Worm (Caenorhabditis elegans) whole organism, midembryonic: Measurements from ENCODE around the gene fkh-3.

Source experiments
- T22C8.4 ChIP-seq: fragments of 200-800 bp; sonication (Bioruptor generic); IDR thresholded peaks from 2 replicates; pipeline ENCODE4 v1.3.6; 2022; ENCODE audit warnings: missing genetic modification characterization, missing compliant biosample characterization
- cog-1 ChIP-seq: sonication (generic microtip); optimal IDR thresholded peaks from 2 replicates; lab custom pipeline; 2016; ENCODE audit warnings: missing genetic modification characterization, missing compliant biosample characterization
- flt-1 ChIP-seq: fragments of 200-800 bp; sonication (Bioruptor generic); IDR thresholded peaks from 2 replicates; pipeline ENCODE4 v1.3.6; 2022; ENCODE audit warnings: missing genetic modification characterization, missing compliant biosample characterization
- klf-2 ChIP-seq: fragments of 200-800 bp; sonication (Bioruptor generic); conservative IDR thresholded peaks from 2 replicates; pipeline ENCODE4 v1.3.6; 2022; ENCODE audit warnings: missing genetic modification reagents, missing genetic modification characterization, missing compliant biosample characterization
- med-1 ChIP-seq: sonication (generic microtip); optimal IDR thresholded peaks from 2 replicates; lab custom pipeline; 2017; ENCODE audit warnings: missing genetic modification characterization, mild to moderate bottlenecking, missing compliant biosample characterization, antibody characterized with exemption, missing genetic modification reagents; ENCODE audit not compliant: insufficient read depth
- ref-1 ChIP-seq: fragments of 200-800 bp; sonication (Bioruptor generic); conservative IDR thresholded peaks from 2 replicates; pipeline ENCODE4 v1.3.6; 2022; ENCODE audit warnings: missing genetic modification reagents, missing genetic modification characterization, missing compliant biosample characterization
- tab-1 ChIP-seq: fragments of 200-800 bp; sonication (Bioruptor generic); IDR thresholded peaks from 2 replicates; pipeline ENCODE4 v1.3.6; 2022; ENCODE audit warnings: missing genetic modification characterization, missing compliant biosample characterization
- ztf-23 ChIP-seq: fragments of 200-800 bp; sonication (Bioruptor generic); IDR thresholded peaks from 2 replicates; pipeline ENCODE4 v1.3.6; 2022; ENCODE audit warnings: missing genetic modification reagents, missing genetic modification characterization, missing compliant biosample characterization
- ztf-29 ChIP-seq: fragments of 200-800 bp; sonication (Bioruptor generic); IDR thresholded peaks from 2 replicates; pipeline ENCODE4 v1.3.6; 2022; ENCODE audit warnings: missing genetic modification reagents, missing genetic modification characterization, missing compliant biosample characterization

Gene fkh-3

ce11 chrX:13423340-13423739 is at the start of gene fkh-3:
Gene fkh-3, minus strand, starts transcription at chrX:13423440.
- no peak for TF ChIP-seq klf-2
- TF ChIP-seq T22C8.4 (GFP tag; lab: Robert Waterston, UW) = no peak
- TF ChIP-seq flt-1 = no peak
- no peak for TF ChIP-seq ref-1 (GFP tag; lab: Robert Waterston, UW)
- TF ChIP-seq ztf-29 (GFP tag; lab: Robert Waterston, UW) = no peak
- TF ChIP-seq ztf-23 = no peak
- TF ChIP-seq cog-1 (tag; lab: Kevin White, UChicago) = no peak
- TF ChIP-seq tab-1 (GFP tag; lab: Robert Waterston, UW) = no peak
- TF ChIP-seq med-1 (GFP tag; lab: Kevin White, UChicago) = no peak

- TF ChIP-seq tab-1 (GFP tag; lab: Robert Waterston, UW) (no peak), ztf-23 (no peak), med-1 (GFP tag; lab: Kevin White, UChicago) (no peak), klf-2 (no peak), ztf-29 (GFP tag; lab: Robert Waterston, UW) (no peak), cog-1 (tag; lab: Kevin White, UChicago) (no peak), ref-1 (GFP tag; lab: Robert Waterston, UW) (no peak), flt-1 (no peak), T22C8.4 (GFP tag; lab: Robert Waterston, UW) (no peak)
Measured at ce11 chrX:13471855-13472254, 48.6 kb upstream of the fkh-3 start, which contains the start of gene tre-4. Gene tre-4, plus strand, starts transcription at chrX:13472155.

- TF ChIP-seq cog-1 (tag; lab: Kevin White, UChicago) (no peak), tab-1 (GFP tag; lab: Robert Waterston, UW) (no peak), klf-2 (no peak), ztf-29 (GFP tag; lab: Robert Waterston, UW) (no peak), med-1 (GFP tag; lab: Kevin White, UChicago) (no peak), ref-1 (GFP tag; lab: Robert Waterston, UW) (no peak), T22C8.4 (GFP tag; lab: Robert Waterston, UW) (no peak), ztf-23 (no peak), flt-1 (no peak)
Measured at ce11 chrX:13469907-13470647, 46.8 kb upstream of the fkh-3 start.

ce11 chrX:13469047-13469633 is 45.9 kb upstream of the fkh-3 start, which contains the start of gene col-184:
Gene col-184, plus strand, starts transcription at chrX:13469455.
- TF ChIP-seq tab-1 (GFP tag; lab: Robert Waterston, UW) (no peak), klf-2 (no peak), flt-1 (no peak), ref-1 (GFP tag; lab: Robert Waterston, UW) (no peak), med-1 (GFP tag; lab: Kevin White, UChicago) (no peak), ztf-29 (GFP tag; lab: Robert Waterston, UW) (no peak), cog-1 (tag; lab: Kevin White, UChicago) (no peak), ztf-23 (no peak), T22C8.4 (GFP tag; lab: Robert Waterston, UW) (no peak)

- TF ChIP-seq ref-1 (GFP tag; lab: Robert Waterston, UW) (no peak), ztf-29 (GFP tag; lab: Robert Waterston, UW) (no peak), tab-1 (GFP tag; lab: Robert Waterston, UW) (no peak)
Measured at ce11 chrX:13466926-13467866, 44.0 kb upstream of the fkh-3 start, which contains the start of gene col-183. Gene col-183, minus strand, starts transcription at chrX:13467764.

ce11 chrX:13463793-13464192 is 40.6 kb upstream of the fkh-3 start, which contains the start of gene F02D10.2:
Gene F02D10.2, minus strand, starts transcription at chrX:13463893.
- no peak for TF ChIP-seq ztf-29 (GFP tag; lab: Robert Waterston, UW)
- TF ChIP-seq T22C8.4 (GFP tag; lab: Robert Waterston, UW) = no peak
- no peak for TF ChIP-seq flt-1
- TF ChIP-seq med-1 (GFP tag; lab: Kevin White, UChicago) = no peak
- no peak for TF ChIP-seq ztf-23
- no peak for TF ChIP-seq ref-1 (GFP tag; lab: Robert Waterston, UW)
- no peak for TF ChIP-seq klf-2
- no peak for TF ChIP-seq tab-1 (GFP tag; lab: Robert Waterston, UW)
- TF ChIP-seq cog-1 (tag; lab: Kevin White, UChicago) = no peak

- TF ChIP-seq ztf-23 = no peak
- no peak for TF ChIP-seq tab-1 (GFP tag; lab: Robert Waterston, UW)
- TF ChIP-seq cog-1 (tag; lab: Kevin White, UChicago) = no peak
- TF ChIP-seq med-1 (GFP tag; lab: Kevin White, UChicago) = no peak
- TF ChIP-seq ztf-29 (GFP tag; lab: Robert Waterston, UW) = no peak
- no peak for TF ChIP-seq ref-1 (GFP tag; lab: Robert Waterston, UW)
- TF ChIP-seq T22C8.4 (GFP tag; lab: Robert Waterston, UW) = no peak
- no peak for TF ChIP-seq flt-1
- TF ChIP-seq klf-2 = no peak
Measured at ce11 chrX:13462519-13462918, 39.3 kb upstream of the fkh-3 start, which contains the start of gene F02D10.3. Gene F02D10.3, minus strand, starts transcription at chrX:13462619.

ce11 chrX:13456442-13456841 is 33.2 kb upstream of the fkh-3 start, which contains the start of gene flr-1:
Gene flr-1, minus strand, starts transcription at chrX:13456542.
- TF ChIP-seq ref-1 (GFP tag; lab: Robert Waterston, UW) (no peak), tab-1 (GFP tag; lab: Robert Waterston, UW) (no peak), cog-1 (tag; lab: Kevin White, UChicago) (no peak), klf-2 (no peak), ztf-29 (GFP tag; lab: Robert Waterston, UW) (no peak), ztf-23 (no peak), T22C8.4 (GFP tag; lab: Robert Waterston, UW) (no peak), flt-1 (no peak), med-1 (GFP tag; lab: Kevin White, UChicago) (no peak)
